Worm (Caenorhabditis elegans) whole organism, L4/young adult: Measurements from ENCODE around the gene rig-6.

ENCODE experiments used
- W03F9.2 ChIP-seq: fragments of 150-350 bp; optimal IDR thresholded peaks from 2 replicates; lab custom pipeline; 2014; ENCODE audit warnings: missing biosample characterization, missing genetic modification characterization
- dao-5 ChIP-seq: sonication (generic microtip); optimal IDR thresholded peaks from 2 replicates; lab custom pipeline; 2016; ENCODE audit warnings: missing genotype, missing genetic modification characterization, moderate library complexity, missing compliant biosample characterization
- him-1 ChIP-seq: sonication (generic microtip); optimal IDR thresholded peaks from 2 replicates; lab custom pipeline; 2016; ENCODE audit warnings: missing genotype, missing genetic modification reagents, missing genetic modification characterization, missing compliant biosample characterization

The rig-6 gene

DNA sequence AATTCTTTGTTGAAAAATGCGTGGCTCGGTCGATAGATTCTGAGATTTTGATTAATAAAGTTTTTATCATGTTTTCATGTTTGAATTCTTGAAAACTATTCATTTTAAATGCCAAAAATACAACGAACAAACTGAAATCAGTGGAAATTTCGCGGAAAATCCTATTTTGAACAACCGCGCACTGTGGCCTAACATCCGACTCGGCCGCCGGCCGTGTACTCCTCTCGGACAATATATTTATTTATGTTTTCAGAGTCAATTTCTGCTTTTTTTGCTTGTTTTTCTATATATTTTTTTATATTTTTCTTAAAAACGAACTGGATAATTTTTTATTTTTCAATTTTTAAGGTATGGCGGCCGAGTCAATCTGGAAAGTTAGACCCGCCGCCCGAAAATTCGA, 20.6 kb downstream of the rig-6 start, which contains the start of gene F26G1.1:
Gene F26G1.1 (plus strand): TSS at position 347 of the 400 bp plus-strand sequence.
- TF ChIP-seq W03F9.2 (tag; lab: Kevin White, UChicago) (peak; percentile 22), dao-5 (tag; lab: Kevin White, UChicago) (no peak), him-1 (peak; percentile 3)

DNA sequence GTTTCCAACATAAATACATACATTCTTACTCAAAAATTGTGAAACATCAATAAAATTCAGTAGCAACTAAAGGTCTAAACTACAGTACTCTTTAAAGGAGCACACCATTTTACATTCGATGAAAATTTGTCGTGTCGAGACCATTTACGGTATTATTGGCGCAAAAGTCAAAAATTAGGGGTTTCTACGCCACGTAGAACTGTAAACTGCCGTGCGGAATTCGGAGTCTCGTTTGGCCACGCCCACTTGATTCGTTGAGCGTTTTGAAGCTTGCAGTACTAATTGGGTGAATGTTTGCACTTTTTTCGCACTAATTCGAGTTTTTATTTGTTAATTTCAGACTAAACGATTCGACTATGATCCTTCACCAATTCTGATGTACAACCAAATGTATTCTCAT, 21.2 kb downstream of the rig-6 start:
- TF ChIP-seq dao-5 (tag; lab: Kevin White, UChicago): no peak
- TF ChIP-seq him-1: no peak
- no peak for TF ChIP-seq W03F9.2 (tag; lab: Kevin White, UChicago)

ce11 chrII:4789835-4790343, 22.0 kb downstream of the rig-6 start, which contains the start of gene F26G1.15:
TSS of gene F26G1.15 (plus strand) at chrII:4790293.
- TF ChIP-seq dao-5 (tag; lab: Kevin White, UChicago) (no peak), him-1 (no peak), W03F9.2 (tag; lab: Kevin White, UChicago) (no peak)

- TF ChIP-seq him-1: no peak
- TF ChIP-seq dao-5 (tag; lab: Kevin White, UChicago): no peak
- TF ChIP-seq W03F9.2 (tag; lab: Kevin White, UChicago): no peak
Measured at ce11 chrII:4786181-4786580, 25.7 kb downstream of the rig-6 start, which contains the start of gene msp-3. TSS of gene msp-3 (minus strand) at chrII:4786281.

DNA sequence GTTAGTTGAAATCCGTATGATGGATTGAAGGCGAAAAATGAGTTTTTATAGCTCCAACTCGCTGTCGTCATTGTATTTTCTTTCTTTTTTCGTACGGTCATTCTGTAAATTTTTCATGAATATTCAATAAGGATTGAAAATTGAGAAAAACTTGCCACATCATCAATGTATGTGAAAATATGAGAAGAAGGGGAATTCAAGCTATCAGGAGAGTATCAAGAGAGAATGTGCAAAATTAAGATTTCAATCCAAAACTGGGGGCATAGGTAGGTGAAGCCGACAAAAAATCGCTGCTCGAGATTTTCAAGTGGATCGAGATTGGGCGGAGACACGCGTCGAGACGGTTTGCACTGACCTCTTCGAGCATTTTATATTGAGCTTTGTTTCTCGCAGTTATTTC, 27.4 kb downstream of the rig-6 start, which contains the start of gene nep-12:
Gene nep-12 (minus strand): TSS at position 101 of the 400 bp plus-strand sequence.
- TF ChIP-seq dao-5 (tag; lab: Kevin White, UChicago): no peak
- no peak for TF ChIP-seq W03F9.2 (tag; lab: Kevin White, UChicago)
- TF ChIP-seq him-1: no peak

ce11 chrII:4779753-4780152, 32.1 kb downstream of the rig-6 start:
- TF ChIP-seq him-1 (no peak), dao-5 (tag; lab: Kevin White, UChicago) (no peak), W03F9.2 (tag; lab: Kevin White, UChicago) (no peak)

- no peak for TF ChIP-seq W03F9.2 (tag; lab: Kevin White, UChicago)
- TF ChIP-seq dao-5 (tag; lab: Kevin White, UChicago): no peak
Measured at ce11 chrII:4776933-4777332, 35.0 kb downstream of the rig-6 start, which contains the start of gene F26G1.11. TSS of gene F26G1.11 (plus strand) at chrII:4777137.

- no peak for TF ChIP-seq dao-5 (tag; lab: Kevin White, UChicago)
- no peak for TF ChIP-seq him-1
- no peak for TF ChIP-seq W03F9.2 (tag; lab: Kevin White, UChicago)
Measured at ce11 chrII:4775802-4776201, 36.1 kb downstream of the rig-6 start.

DNA sequence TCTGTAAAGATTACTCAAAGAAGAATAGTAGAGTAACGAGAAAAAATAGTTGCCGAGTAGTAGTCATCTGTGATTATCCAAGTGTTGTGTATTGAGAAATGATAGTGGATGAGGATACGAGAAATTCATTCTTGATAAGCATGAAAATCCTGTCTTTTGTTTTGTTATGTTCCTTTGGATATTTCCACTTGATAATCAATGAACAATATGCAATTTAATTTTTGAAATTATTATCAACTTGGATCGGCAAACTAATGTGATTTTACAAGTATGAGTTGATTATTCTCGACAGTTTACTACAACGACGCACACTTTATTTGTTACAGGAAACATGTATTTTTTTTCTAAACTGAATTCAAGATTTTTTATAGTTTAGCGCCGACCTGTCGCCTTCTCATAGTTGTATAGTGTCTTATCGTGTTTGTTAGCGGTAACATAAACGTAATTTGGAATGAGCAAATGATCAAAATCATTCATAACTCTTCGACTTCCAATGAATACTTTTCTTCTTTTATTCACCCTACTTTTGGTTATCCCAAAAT, 37.9 kb downstream of the rig-6 start, which contains the start of the genes F26G1.9 and F26G1.10:
Gene F26G1.9 (minus strand): TSS at position 101 of the 542 bp plus-strand sequence.
Gene F26G1.10 (plus strand): TSS at position 492 of the 542 bp plus-strand sequence.
- TF ChIP-seq W03F9.2 (tag; lab: Kevin White, UChicago): no peak
- TF ChIP-seq him-1: no peak
- no peak for TF ChIP-seq dao-5 (tag; lab: Kevin White, UChicago)

DNA sequence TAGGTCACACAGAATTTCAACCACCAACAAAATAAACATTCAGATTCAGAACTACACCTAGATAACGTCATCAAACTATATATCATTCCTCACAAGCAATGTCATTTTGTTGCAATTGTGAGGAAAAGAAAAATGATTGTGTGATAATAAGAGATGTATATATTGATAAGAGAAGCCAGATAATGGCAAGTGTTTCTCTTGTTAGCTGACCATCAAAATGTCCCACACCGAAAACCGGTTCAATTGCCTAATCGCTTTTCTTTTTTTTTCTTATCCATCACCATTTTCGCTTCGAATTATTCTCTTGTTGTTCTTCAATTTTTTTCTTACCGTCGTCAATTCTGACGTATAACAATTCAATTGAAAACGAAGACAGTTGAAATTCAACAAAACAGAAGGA, 39.4 kb downstream of the rig-6 start:
- TF ChIP-seq W03F9.2 (tag; lab: Kevin White, UChicago) (no peak), dao-5 (tag; lab: Kevin White, UChicago) (no peak), him-1 (no peak)

ce11 chrII:4771282-4771681, 40.6 kb downstream of the rig-6 start, which contains the start of gene F26G1.5:
TSS of gene F26G1.5 (minus strand) at chrII:4771382.
- TF ChIP-seq W03F9.2 (tag; lab: Kevin White, UChicago) (no peak), dao-5 (tag; lab: Kevin White, UChicago) (no peak), him-1 (no peak)

DNA sequence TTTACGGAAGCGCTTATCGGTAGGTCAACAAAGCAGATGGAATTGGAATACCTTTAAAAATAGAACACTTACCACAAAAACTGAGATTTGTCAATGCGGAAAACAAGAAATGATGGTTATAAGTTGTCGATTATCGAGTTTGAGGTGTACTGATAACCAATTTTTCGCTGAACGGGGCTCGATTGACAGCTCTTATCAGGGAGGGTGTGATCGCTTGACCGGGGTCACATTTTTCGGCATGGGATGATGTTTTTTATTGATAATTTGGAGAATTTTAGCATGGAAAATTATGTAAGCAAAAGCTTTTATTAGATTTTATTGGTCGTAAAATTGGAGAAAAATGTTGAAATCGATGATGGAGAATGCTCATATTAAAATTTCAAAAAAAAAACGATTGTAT, 42.0 kb downstream of the rig-6 start:
- TF ChIP-seq him-1: no peak

DNA sequence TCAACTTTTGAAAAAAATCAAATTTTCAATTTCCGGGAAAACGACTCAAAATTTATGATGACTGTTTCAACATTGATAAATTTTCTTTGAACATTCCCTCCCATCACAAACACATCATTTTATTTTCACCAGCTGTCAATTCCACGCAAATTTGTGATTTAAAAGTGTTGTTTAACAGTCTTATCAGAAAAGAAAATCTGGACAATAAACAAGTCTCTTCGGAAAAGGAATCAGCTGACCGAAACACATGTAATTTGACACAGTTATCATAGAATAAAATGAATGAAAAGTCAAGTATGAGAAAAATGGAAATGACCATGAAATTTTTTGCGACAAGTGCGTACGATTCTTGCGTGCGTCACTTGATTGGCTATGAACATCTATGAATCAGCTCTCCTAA, 42.8 kb downstream of the rig-6 start:
- TF ChIP-seq W03F9.2 (tag; lab: Kevin White, UChicago) (no peak), him-1 (no peak), dao-5 (tag; lab: Kevin White, UChicago) (no peak)

ce11 chrII:4767612-4768011, 44.3 kb downstream of the rig-6 start:
- TF ChIP-seq dao-5 (tag; lab: Kevin White, UChicago): no peak
- TF ChIP-seq him-1: no peak
- TF ChIP-seq W03F9.2 (tag; lab: Kevin White, UChicago): no peak

DNA sequence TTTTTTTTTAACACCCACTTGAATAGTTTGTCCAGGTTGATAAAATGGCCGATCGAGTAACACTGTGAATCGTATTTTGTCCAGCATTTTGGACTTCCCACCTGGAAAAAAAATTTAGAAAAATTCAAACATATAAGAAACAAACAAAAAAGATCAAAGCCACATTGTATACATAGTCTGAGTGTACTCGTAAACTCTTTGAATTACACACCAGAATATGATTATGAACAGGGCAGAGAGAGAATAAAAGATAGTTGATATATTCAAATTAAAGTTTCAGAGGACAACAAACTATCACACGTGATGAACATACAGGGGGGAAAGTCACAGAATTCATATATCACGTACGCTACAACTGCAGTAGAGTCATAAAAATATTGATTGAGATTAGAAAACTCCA, 45.6 kb downstream of the rig-6 start, which contains the start of gene ttm-2:
Gene ttm-2 (minus strand): TSS at position 101 of the 400 bp plus-strand sequence.
- TF ChIP-seq dao-5 (tag; lab: Kevin White, UChicago): no peak
- no peak for TF ChIP-seq him-1
- TF ChIP-seq W03F9.2 (tag; lab: Kevin White, UChicago): no peak
